Worm (Caenorhabditis elegans): ENCODE measurements around the gene K08F8.15.

K08F8.15 gene

ce11 chrII:8748638-8749037 is 18.0 kb upstream of the K08F8.15 start:
- no peak for TF ChIP-seq ceh-13 (GFP tag; optimal IDR thresholded peaks at IDR 0.05)
- no peak for TF ChIP-seq tbx-11 (GFP tag; IDR thresholded peaks at IDR 0.05)
- no peak for TF ChIP-seq hmbx-1 (tag; optimal IDR thresholded peaks at IDR 0.05)
- TF ChIP-seq scrt-1 (GFP tag; IDR thresholded peaks at IDR 0.05): no peak
- TF ChIP-seq hnd-1 (tag; optimal IDR thresholded peaks at IDR 0.05): no peak
- no peak for TF ChIP-seq flt-1 (GFP tag; IDR thresholded peaks at IDR 0.05)

DNA sequence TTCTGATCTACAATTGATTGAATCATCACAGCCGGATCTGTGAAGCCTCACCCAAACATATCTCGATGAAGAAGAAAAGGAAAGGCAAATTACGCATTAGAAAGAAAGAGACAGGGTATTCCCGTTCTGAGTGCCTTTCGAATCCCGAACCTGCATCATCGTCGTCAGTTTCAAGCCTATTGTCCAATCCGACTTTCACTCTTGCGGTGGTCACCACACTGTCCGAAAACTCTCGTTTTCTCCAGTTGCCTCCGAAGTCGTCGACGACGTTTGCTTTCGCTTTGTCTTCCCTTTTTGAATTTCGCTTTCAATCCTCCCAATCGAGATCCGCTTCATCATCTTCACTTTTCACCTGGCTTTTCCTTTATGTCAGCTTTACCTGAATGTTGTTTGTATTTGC is 17.5 kb upstream of the K08F8.15 start:
- no peak for TF ChIP-seq hmg-4 (GFP tag; optimal IDR thresholded peaks at IDR 0.05)
- no peak for TF ChIP-seq F13C5.2 (tag; optimal IDR thresholded peaks at IDR 0.05)
- no peak for TF ChIP-seq tra-4 (tag; optimal IDR thresholded peaks at IDR 0.05)
- TF ChIP-seq ceh-13 (GFP tag; optimal IDR thresholded peaks at IDR 0.05): no peak
- TF ChIP-seq ceh-36 (tag; optimal IDR thresholded peaks at IDR 0.05): no peak
- TF ChIP-seq ets-7 (tag; optimal IDR thresholded peaks at IDR 0.05): no peak
- TF ChIP-seq hnd-1 (tag; optimal IDR thresholded peaks at IDR 0.05): no peak
- no peak for TF ChIP-seq pes-1 (GFP tag; IDR thresholded peaks at IDR 0.05)
- TF ChIP-seq hmbx-1 (tag; optimal IDR thresholded peaks at IDR 0.05): no peak

DNA sequence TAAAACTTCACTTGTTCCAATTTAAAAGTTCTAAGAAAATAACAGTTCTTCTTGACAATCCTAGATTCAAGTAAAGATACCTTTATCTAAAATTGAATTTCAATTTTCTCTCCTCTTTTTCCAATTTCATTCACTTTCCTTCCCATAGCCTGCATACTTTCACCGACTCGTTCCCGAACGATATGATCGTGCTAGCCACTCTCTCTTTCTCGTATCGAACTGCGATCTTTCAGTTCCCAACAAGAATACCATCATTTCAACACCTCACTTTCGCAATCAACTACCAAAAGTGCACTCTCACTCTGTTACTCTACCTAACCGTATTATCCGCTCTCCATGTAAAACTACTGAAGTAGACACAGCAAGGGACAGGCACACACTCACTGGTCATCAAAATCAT is 16.6 kb upstream of the K08F8.15 start:
- no peak for TF ChIP-seq B0310.2 (tag; optimal IDR thresholded peaks at IDR 0.05)
- TF ChIP-seq hmg-4 (GFP tag; optimal IDR thresholded peaks at IDR 0.05): no peak
- no peak for TF ChIP-seq ets-7 (tag; optimal IDR thresholded peaks at IDR 0.05)
- TF ChIP-seq tbx-37 (GFP tag; conservative IDR thresholded peaks at IDR 0.05): no peak
- no peak for TF ChIP-seq flt-1 (GFP tag; IDR thresholded peaks at IDR 0.05)
- no peak for TF ChIP-seq tra-4 (tag; optimal IDR thresholded peaks at IDR 0.05)
- no peak for TF ChIP-seq hmbx-1 (tag; optimal IDR thresholded peaks at IDR 0.05)
- no peak for TF ChIP-seq hnd-1 (tag; optimal IDR thresholded peaks at IDR 0.05)
- TF ChIP-seq tbx-11 (GFP tag; IDR thresholded peaks at IDR 0.05): no peak
- TF ChIP-seq scrt-1 (GFP tag; IDR thresholded peaks at IDR 0.05): no peak
- no peak for TF ChIP-seq ceh-13 (GFP tag; optimal IDR thresholded peaks at IDR 0.05)
- TF ChIP-seq aly-1 (tag; optimal IDR thresholded peaks at IDR 0.05): no peak
- no peak for TF ChIP-seq ama-1 (optimal IDR thresholded peaks at IDR 0.05)
- no peak for TF ChIP-seq F13C5.2 (tag; optimal IDR thresholded peaks at IDR 0.05)
- TF ChIP-seq sea-1 (GFP tag; conservative IDR thresholded peaks at IDR 0.05): no peak
- no peak for TF ChIP-seq pes-1 (GFP tag; IDR thresholded peaks at IDR 0.05)
- TF ChIP-seq ceh-36 (tag; optimal IDR thresholded peaks at IDR 0.05): no peak

DNA sequence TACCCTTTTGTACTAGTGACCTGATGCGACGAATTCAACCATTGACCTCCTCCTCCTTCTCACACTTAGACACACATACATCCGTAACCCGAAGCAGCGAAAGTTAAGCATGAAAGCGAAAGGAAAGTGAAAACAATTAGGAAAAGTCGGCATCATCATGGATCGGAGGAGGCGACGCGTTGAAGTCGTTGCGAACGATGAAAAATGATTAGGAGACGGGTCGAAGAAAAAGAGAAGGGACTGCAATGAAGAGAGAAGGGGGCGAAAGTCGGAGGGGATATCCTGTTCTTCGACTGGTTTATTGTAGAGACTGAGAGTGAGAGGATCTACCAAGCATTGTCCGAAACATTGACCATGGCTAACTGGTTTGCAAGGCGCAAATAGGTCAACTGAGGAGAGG is 15.6 kb upstream of the K08F8.15 start:
- TF ChIP-seq hmg-4 (GFP tag; optimal IDR thresholded peaks at IDR 0.05) (no peak), sea-1 (GFP tag; conservative IDR thresholded peaks at IDR 0.05) (no peak), hnd-1 (tag; optimal IDR thresholded peaks at IDR 0.05) (no peak), aly-1 (tag; optimal IDR thresholded peaks at IDR 0.05) (no peak), F13C5.2 (tag; optimal IDR thresholded peaks at IDR 0.05) (no peak), flt-1 (GFP tag; IDR thresholded peaks at IDR 0.05) (no peak), tbx-11 (GFP tag; IDR thresholded peaks at IDR 0.05) (no peak), hmbx-1 (tag; optimal IDR thresholded peaks at IDR 0.05) (no peak), ceh-13 (GFP tag; optimal IDR thresholded peaks at IDR 0.05) (no peak), tra-4 (tag; optimal IDR thresholded peaks at IDR 0.05) (no peak)

- TF ChIP-seq tbx-11 (GFP tag; IDR thresholded peaks at IDR 0.05): no peak
- TF ChIP-seq B0310.2 (tag; optimal IDR thresholded peaks at IDR 0.05): no peak
- TF ChIP-seq sea-1 (GFP tag; conservative IDR thresholded peaks at IDR 0.05): no peak
- no peak for TF ChIP-seq aly-1 (tag; optimal IDR thresholded peaks at IDR 0.05)
- no peak for TF ChIP-seq flt-1 (GFP tag; IDR thresholded peaks at IDR 0.05)
- no peak for TF ChIP-seq hmg-4 (GFP tag; optimal IDR thresholded peaks at IDR 0.05)
- no peak for TF ChIP-seq scrt-1 (GFP tag; IDR thresholded peaks at IDR 0.05)
- TF ChIP-seq tbx-37 (GFP tag; conservative IDR thresholded peaks at IDR 0.05): no peak
- TF ChIP-seq ceh-13 (GFP tag; optimal IDR thresholded peaks at IDR 0.05): no peak
- TF ChIP-seq hnd-1 (tag; optimal IDR thresholded peaks at IDR 0.05): no peak
- no peak for TF ChIP-seq ama-1 (optimal IDR thresholded peaks at IDR 0.05)
- no peak for TF ChIP-seq F13C5.2 (tag; optimal IDR thresholded peaks at IDR 0.05)
- TF ChIP-seq ets-7 (tag; optimal IDR thresholded peaks at IDR 0.05): no peak
- no peak for TF ChIP-seq hmbx-1 (tag; optimal IDR thresholded peaks at IDR 0.05)
- TF ChIP-seq tra-4 (tag; optimal IDR thresholded peaks at IDR 0.05): no peak
- no peak for TF ChIP-seq pes-1 (GFP tag; IDR thresholded peaks at IDR 0.05)
Measured at ce11 chrII:8751686-8752085, 14.9 kb upstream of the K08F8.15 start, which contains the start of gene atf-2. Gene atf-2 (plus strand): TSS chrII:8751986.

ce11 chrII:8755270-8755669 is 11.3 kb upstream of the K08F8.15 start, which contains the start of gene K08F8.7:
Gene K08F8.7 (minus strand): TSS chrII:8755370.
- TF ChIP-seq ceh-36 (tag; optimal IDR thresholded peaks at IDR 0.05) (no peak), tbx-11 (GFP tag; IDR thresholded peaks at IDR 0.05) (no peak), hmbx-1 (tag; optimal IDR thresholded peaks at IDR 0.05) (no peak), hnd-1 (tag; optimal IDR thresholded peaks at IDR 0.05) (no peak), sea-1 (GFP tag; conservative IDR thresholded peaks at IDR 0.05) (no peak), tra-4 (tag; optimal IDR thresholded peaks at IDR 0.05) (no peak), scrt-1 (GFP tag; IDR thresholded peaks at IDR 0.05) (no peak), flt-1 (GFP tag; IDR thresholded peaks at IDR 0.05) (no peak), ceh-13 (GFP tag; optimal IDR thresholded peaks at IDR 0.05) (no peak), hmg-4 (GFP tag; optimal IDR thresholded peaks at IDR 0.05) (no peak), aly-1 (tag; optimal IDR thresholded peaks at IDR 0.05) (no peak), B0310.2 (tag; optimal IDR thresholded peaks at IDR 0.05) (no peak), pes-1 (GFP tag; IDR thresholded peaks at IDR 0.05) (no peak), ets-7 (tag; optimal IDR thresholded peaks at IDR 0.05) (no peak), tbx-37 (GFP tag; conservative IDR thresholded peaks at IDR 0.05) (no peak), F13C5.2 (tag; optimal IDR thresholded peaks at IDR 0.05) (no peak), ama-1 (optimal IDR thresholded peaks at IDR 0.05) (no peak)

- TF ChIP-seq tbx-37 (GFP tag; conservative IDR thresholded peaks at IDR 0.05) (no peak), flt-1 (GFP tag; IDR thresholded peaks at IDR 0.05) (no peak), hnd-1 (tag; optimal IDR thresholded peaks at IDR 0.05) (no peak), hmbx-1 (tag; optimal IDR thresholded peaks at IDR 0.05) (no peak), sea-1 (GFP tag; conservative IDR thresholded peaks at IDR 0.05) (no peak), aly-1 (tag; optimal IDR thresholded peaks at IDR 0.05) (no peak), ceh-13 (GFP tag; optimal IDR thresholded peaks at IDR 0.05) (no peak), tra-4 (tag; optimal IDR thresholded peaks at IDR 0.05) (no peak), scrt-1 (GFP tag; IDR thresholded peaks at IDR 0.05) (no peak)
Measured at ce11 chrII:8759493-8759892, 7.1 kb upstream of the K08F8.15 start, which contains the start of gene fut-1. Gene fut-1 (minus strand): TSS chrII:8759593.

All from whole organism, early embryonic.